Worm (Caenorhabditis elegans) whole organism, L2 larva: Measurements from ENCODE around the gene F18H3.4.

Experiments used
- C34F6.9 ChIP-seq: fragments of 150-350 bp; optimal IDR thresholded peaks from 2 replicates; lab custom pipeline; 2014; ENCODE audit warnings: missing biosample characterization, missing genetic modification characterization
- F13H6.1 ChIP-seq: sonication (generic microtip); optimal IDR thresholded peaks from 2 replicates; lab custom pipeline; 2016; ENCODE audit warnings: missing genetic modification characterization, missing compliant biosample characterization
- R02D3.7 ChIP-seq: fragments of 150-350 bp; optimal IDR thresholded peaks from 2 replicates; lab custom pipeline; 2014; ENCODE audit warnings: missing biosample characterization, missing genetic modification characterization
- Y55F3AM.14 ChIP-seq: fragments of 200-800 bp; sonication (Bioruptor generic); optimal IDR thresholded peaks from 2 replicates; lab custom pipeline; 2018; ENCODE audit warnings: mild to moderate bottlenecking, missing genetic modification characterization, missing compliant biosample characterization
- ZK546.5 ChIP-seq: sonication (generic microtip); optimal IDR thresholded peaks from 2 replicates; lab custom pipeline; 2017; ENCODE audit warnings: missing biosample characterization, missing genetic modification characterization
- alr-1 ChIP-seq: fragments of 150-350 bp; optimal IDR thresholded peaks from 2 replicates; lab custom pipeline; 2014; ENCODE audit warnings: missing biosample characterization, missing genetic modification characterization
- aly-2 ChIP-seq: fragments of 150-350 bp; optimal IDR thresholded peaks from 2 replicates; lab custom pipeline; 2014; ENCODE audit warnings: missing biosample characterization, missing genetic modification characterization
- ama-1 ChIP-seq: fragments of 150-350 bp; optimal IDR thresholded peaks from 2 replicates; lab custom pipeline; 2018; ENCODE audit warnings: inconsistent platforms
- blmp-1 ChIP-seq: sonication (generic microtip); optimal IDR thresholded peaks from 2 replicates; lab custom pipeline; 2017; ENCODE audit warnings: missing genetic modification characterization, mild to moderate bottlenecking, missing compliant biosample characterization, antibody characterized with exemption, moderate library complexity; ENCODE audit not compliant: insufficient read depth
- ceh-16 ChIP-seq: fragments of 150-350 bp; optimal IDR thresholded peaks from 2 replicates; lab custom pipeline; 2014; ENCODE audit warnings: missing biosample characterization, missing genetic modification characterization
- ceh-82 ChIP-seq: fragments of 150-350 bp; optimal IDR thresholded peaks from 2 replicates; lab custom pipeline; 2014; ENCODE audit warnings: missing biosample characterization, missing genetic modification characterization
- crh-2 ChIP-seq: sonication (generic microtip); optimal IDR thresholded peaks from 2 replicates; lab custom pipeline; 2017; ENCODE audit warnings: missing biosample characterization, missing genetic modification characterization
- dmd-4 ChIP-seq: sonication (generic microtip); optimal IDR thresholded peaks from 2 replicates; lab custom pipeline; 2017; ENCODE audit warnings: missing biosample characterization, missing genetic modification characterization
- egl-27 ChIP-seq: sonication (generic microtip); optimal IDR thresholded peaks from 3 replicates; lab custom pipeline; 2017; ENCODE audit warnings: missing biosample characterization, missing genetic modification reagents, missing genetic modification characterization
- elt-1 ChIP-seq: fragments of 150-350 bp; optimal IDR thresholded peaks from 2 replicates; lab custom pipeline; 2014; ENCODE audit warnings: missing biosample characterization, missing genetic modification characterization
- elt-3 ChIP-seq: sonication (generic microtip); optimal IDR thresholded peaks from 2 replicates; lab custom pipeline; 2017; ENCODE audit warnings: missing biosample characterization, missing genetic modification characterization
- fos-1 ChIP-seq: fragments of 150-350 bp; optimal IDR thresholded peaks from 2 replicates; lab custom pipeline; 2014; ENCODE audit warnings: missing biosample characterization, missing genetic modification characterization
- gmeb-1 ChIP-seq: fragments of 150-350 bp; optimal IDR thresholded peaks from 2 replicates; lab custom pipeline; 2014; ENCODE audit warnings: missing biosample characterization, missing genetic modification characterization
- lin-11 ChIP-seq: fragments of 150-350 bp; sonication (generic microtip); optimal IDR thresholded peaks from 2 replicates; lab custom pipeline; 2014; ENCODE audit warnings: missing biosample characterization, missing genetic modification characterization, inconsistent platforms, mixed read lengths
- lin-13 ChIP-seq: fragments of 150-350 bp; optimal IDR thresholded peaks from 2 replicates; lab custom pipeline; 2014; ENCODE audit warnings: missing biosample characterization, missing genetic modification reagents, missing genetic modification characterization
- lin-39 ChIP-seq: fragments of 150-350 bp; optimal IDR thresholded peaks from 2 replicates; lab custom pipeline; 2014; ENCODE audit warnings: missing biosample characterization, missing genetic modification reagents, missing genetic modification characterization
- lsy-2 ChIP-seq, 2 experiments: fragments of 150-350 bp in 1 of 2; sonication (generic microtip) in 1 of 2; optimal IDR thresholded peaks; 2 replicates each; lab custom pipeline; 2014 to 2017; ENCODE audit warnings: missing biosample characterization in 2 of 2, missing genetic modification characterization in 2 of 2
- mab-5 ChIP-seq: fragments of 150-350 bp; optimal IDR thresholded peaks from 2 replicates; lab custom pipeline; 2014; ENCODE audit warnings: missing biosample characterization, missing genetic modification characterization
- mbf-1 ChIP-seq: sonication (generic microtip); optimal IDR thresholded peaks from 2 replicates; lab custom pipeline; 2017; ENCODE audit warnings: missing biosample characterization, missing genetic modification characterization
- mdl-1 ChIP-seq, 2 experiments: fragments of 150-350 bp in 1 of 2; sonication (generic microtip) in 1 of 2; optimal IDR thresholded peaks; 2 replicates each; lab custom pipeline; 2017; ENCODE audit warnings: missing biosample characterization in 2 of 2, missing genetic modification characterization in 2 of 2
- nhr-10 ChIP-seq: sonication (generic microtip); optimal IDR thresholded peaks from 2 replicates; lab custom pipeline; 2017; ENCODE audit warnings: missing biosample characterization, missing genetic modification characterization
- nhr-11 ChIP-seq: fragments of 150-350 bp; optimal IDR thresholded peaks from 2 replicates; lab custom pipeline; 2014; ENCODE audit warnings: missing biosample characterization, missing genetic modification characterization
- nhr-12 ChIP-seq: fragments of 150-350 bp; optimal IDR thresholded peaks from 2 replicates; lab custom pipeline; 2014; ENCODE audit warnings: missing biosample characterization, missing genetic modification characterization
- nhr-129 ChIP-seq: fragments of 150-350 bp; optimal IDR thresholded peaks from 2 replicates; lab custom pipeline; 2014; ENCODE audit warnings: missing biosample characterization, missing genetic modification characterization
- nhr-21 ChIP-seq: fragments of 150-350 bp; optimal IDR thresholded peaks from 2 replicates; lab custom pipeline; 2014; ENCODE audit warnings: missing biosample characterization, missing genetic modification characterization
- nhr-23 ChIP-seq: fragments of 150-350 bp; optimal IDR thresholded peaks from 2 replicates; lab custom pipeline; 2014; ENCODE audit warnings: missing biosample characterization, missing genetic modification reagents, missing genetic modification characterization
- nhr-237 ChIP-seq: fragments of 150-350 bp; optimal IDR thresholded peaks from 2 replicates; lab custom pipeline; 2014; ENCODE audit warnings: missing biosample characterization, missing genetic modification characterization
- nhr-25 ChIP-seq: fragments of 150-350 bp; sonication (generic microtip); optimal IDR thresholded peaks from 3 replicates; lab custom pipeline; 2014; ENCODE audit warnings: missing biosample characterization, missing genetic modification characterization
- nhr-6 ChIP-seq: fragments of 150-350 bp; optimal IDR thresholded peaks from 2 replicates; lab custom pipeline; 2014; ENCODE audit warnings: missing biosample characterization, missing genetic modification characterization
- nhr-77 ChIP-seq: fragments of 150-350 bp; optimal IDR thresholded peaks from 2 replicates; lab custom pipeline; 2014; ENCODE audit warnings: missing biosample characterization, missing genetic modification characterization
- peb-1 ChIP-seq: fragments of 150-350 bp; optimal IDR thresholded peaks from 2 replicates; lab custom pipeline; 2014; ENCODE audit warnings: missing biosample characterization, missing genetic modification characterization
- sem-4 ChIP-seq: fragments of 150-350 bp; optimal IDR thresholded peaks from 2 replicates; lab custom pipeline; 2014; ENCODE audit warnings: missing biosample characterization, missing genetic modification reagents, missing genetic modification characterization
- skn-1 ChIP-seq: sonication (generic microtip); optimal IDR thresholded peaks from 2 replicates; lab custom pipeline; 2017; ENCODE audit warnings: missing biosample characterization, missing genetic modification characterization
- sma-3 ChIP-seq: sonication (generic microtip); optimal IDR thresholded peaks from 2 replicates; lab custom pipeline; 2016; ENCODE audit warnings: missing genetic modification reagents, missing genetic modification characterization, missing compliant biosample characterization
- sma-9 ChIP-seq, 2 experiments: fragments of 150-350 bp in 1 of 2; sonication (generic microtip) in 1 of 2; optimal IDR thresholded peaks; 2 replicates each; lab custom pipeline; 2014 to 2016; ENCODE audit warnings: missing genetic modification characterization in 2 of 2, mild to moderate bottlenecking in 1 of 2, missing biosample characterization in 1 of 2, missing compliant biosample characterization in 1 of 2, missing genetic modification reagents in 1 of 2, moderate library complexity in 1 of 2
- snpc-4 ChIP-seq: fragments of 150-350 bp; optimal IDR thresholded peaks from 2 replicates; lab custom pipeline; 2014; ENCODE audit warnings: missing biosample characterization, missing genetic modification characterization
- unc-39 ChIP-seq: fragments of 150-350 bp; optimal IDR thresholded peaks from 2 replicates; lab custom pipeline; 2014; ENCODE audit warnings: missing biosample characterization, missing genetic modification characterization
- unc-62 ChIP-seq: fragments of 150-350 bp; optimal IDR thresholded peaks from 2 replicates; lab custom pipeline; 2014; ENCODE audit warnings: missing biosample characterization, missing genetic modification reagents, missing genetic modification characterization
- zag-1 ChIP-seq: fragments of 150-350 bp; optimal IDR thresholded peaks from 2 replicates; lab custom pipeline; 2014; ENCODE audit warnings: missing biosample characterization, missing genetic modification characterization
- ztf-1 ChIP-seq: fragments of 200-800 bp; sonication (Bioruptor generic); conservative IDR thresholded peaks from 2 replicates; pipeline ENCODE4 v1.3.6; 2022; ENCODE audit warnings: missing genetic modification characterization, missing compliant biosample characterization
- ztf-11 ChIP-seq: sonication (generic microtip); optimal IDR thresholded peaks from 2 replicates; lab custom pipeline; 2017; ENCODE audit warnings: missing biosample characterization, missing genetic modification characterization
- ztf-4 ChIP-seq: fragments of 150-350 bp; optimal IDR thresholded peaks from 2 replicates; lab custom pipeline; 2014; ENCODE audit warnings: missing biosample characterization, missing genetic modification characterization

The F18H3.4 gene

ce11 chrX:13539701-13540100 lies 10.8 kb downstream of the F18H3.4 start (continued):
- TF ChIP-seq sem-4 (tag; lab: Kevin White, UChicago), result no peak
- no peak for TF ChIP-seq nhr-237 (tag; lab: Kevin White, UChicago)
- no peak for TF ChIP-seq lin-11 (tag; lab: Kevin White, UChicago)
- TF ChIP-seq skn-1 (tag; lab: Kevin White, UChicago), result no peak
- TF ChIP-seq elt-1 (tag; lab: Kevin White, UChicago), result peak; percentile 19
- TF ChIP-seq gmeb-1, result peak; percentile 37
- no peak for TF ChIP-seq nhr-11 (tag; lab: Kevin White, UChicago)
- no peak for TF ChIP-seq nhr-23 (tag; lab: Kevin White, UChicago)
- TF ChIP-seq nhr-12 (tag; lab: Kevin White, UChicago), result no peak
- TF ChIP-seq peb-1 (tag; lab: Kevin White, UChicago), result no peak
- peak; percentile 28 for TF ChIP-seq ceh-16 (tag; lab: Kevin White, UChicago)
- TF ChIP-seq nhr-21 (tag; lab: Kevin White, UChicago), result peak; percentile 72
- peak in 1 of 2 experiments; percentile 23 for TF ChIP-seq lsy-2 (tag; optimal IDR thresholded peaks at IDR 0.05; lab: Kevin White, UChicago)
- no peak for TF ChIP-seq nhr-77 (tag; lab: Kevin White, UChicago)
- TF ChIP-seq Y55F3AM.14 (GFP tag; lab: Kevin White, UChicago), result no peak
- TF ChIP-seq nhr-10 (tag; lab: Kevin White, UChicago), result no peak
- TF ChIP-seq lin-13 (GFP tag; lab: Kevin White, UChicago), result peak; percentile 15
- TF ChIP-seq unc-39 (tag; lab: Kevin White, UChicago), result no peak
- no peak for TF ChIP-seq R02D3.7 (tag; lab: Kevin White, UChicago)
- peak; percentile 30 for TF ChIP-seq F13H6.1 (tag; lab: Kevin White, UChicago)
- no peak for TF ChIP-seq unc-62 (GFP tag; lab: Kevin White, UChicago)
- peak; percentile 10 for TF ChIP-seq ztf-4 (tag; lab: Kevin White, UChicago)
- TF ChIP-seq crh-2 (tag; lab: Kevin White, UChicago), result peak; percentile 79
- TF ChIP-seq dmd-4, result no peak
- no peak for TF ChIP-seq alr-1 (tag; lab: Kevin White, UChicago)
- peak; percentile 71 for TF ChIP-seq nhr-6
- TF ChIP-seq aly-2 (tag; lab: Kevin White, UChicago), result no peak
- no peak for TF ChIP-seq elt-3 (tag; lab: Kevin White, UChicago)

ce11 chrX:13541335-13541734 lies 12.4 kb downstream of the F18H3.4 start:
- peak; percentile 87 for TF ChIP-seq sma-9 (GFP tag; optimal IDR thresholded peaks at IDR 0.05; lab: Kevin White, UChicago)
- TF ChIP-seq sma-9 (tag; optimal IDR thresholded peaks at IDR 0.05; lab: Kevin White, UChicago), result no peak
- no peak for TF ChIP-seq ceh-16 (tag; lab: Kevin White, UChicago)
- no peak for TF ChIP-seq unc-62 (GFP tag; lab: Kevin White, UChicago)
- TF ChIP-seq nhr-11 (tag; lab: Kevin White, UChicago), result no peak
- TF ChIP-seq alr-1 (tag; lab: Kevin White, UChicago), result no peak
- TF ChIP-seq egl-27, result no peak
- TF ChIP-seq ztf-11 (tag; lab: Kevin White, UChicago), result no peak
- TF ChIP-seq ZK546.5 (tag; lab: Kevin White, UChicago), result no peak
- no peak for TF ChIP-seq ceh-82
- no peak for TF ChIP-seq peb-1 (tag; lab: Kevin White, UChicago)
- no peak for TF ChIP-seq lsy-2 (tag; optimal IDR thresholded peaks at IDR 0.05; lab: Kevin White, UChicago)
- TF ChIP-seq nhr-6, result no peak
- TF ChIP-seq skn-1 (tag; lab: Kevin White, UChicago), result no peak
- TF ChIP-seq nhr-25 (tag; lab: Kevin White, UChicago), result peak; percentile 32
- peak; percentile 96 for TF ChIP-seq ama-1 (lab: Kevin White, UChicago)
- no peak for TF ChIP-seq crh-2 (tag; lab: Kevin White, UChicago)
- TF ChIP-seq dmd-4, result no peak
- no peak for TF ChIP-seq lin-11 (tag; lab: Kevin White, UChicago)
- TF ChIP-seq nhr-77 (tag; lab: Kevin White, UChicago), result no peak
- TF ChIP-seq ztf-1 (GFP tag; lab: Robert Waterston, UW), result no peak
- TF ChIP-seq C34F6.9 (tag; lab: Kevin White, UChicago), result no peak
- TF ChIP-seq Y55F3AM.14 (GFP tag; lab: Kevin White, UChicago), result no peak
- no peak for TF ChIP-seq lin-39 (tag; lab: Kevin White, UChicago)
- TF ChIP-seq mdl-1 (tag; optimal IDR thresholded peaks at IDR 0.05; lab: Kevin White, UChicago), result no peak
- TF ChIP-seq zag-1 (tag; lab: Kevin White, UChicago), result no peak
- TF ChIP-seq ztf-4 (tag; lab: Kevin White, UChicago), result no peak
- TF ChIP-seq fos-1 (tag; lab: Kevin White, UChicago), result peak; percentile 30
- TF ChIP-seq nhr-10 (tag; lab: Kevin White, UChicago), result no peak
- no peak for TF ChIP-seq nhr-129 (tag; lab: Kevin White, UChicago)
- TF ChIP-seq elt-3 (tag; lab: Kevin White, UChicago), result no peak
- peak; percentile 29 for TF ChIP-seq sma-3 (GFP tag; lab: Kevin White, UChicago)
- no peak for TF ChIP-seq mbf-1 (tag; lab: Kevin White, UChicago)
- TF ChIP-seq blmp-1 (tag; lab: Kevin White, UChicago), result peak; percentile 19
- no peak for TF ChIP-seq elt-1 (tag; lab: Kevin White, UChicago)
- TF ChIP-seq snpc-4, result no peak
- no peak for TF ChIP-seq nhr-237 (tag; lab: Kevin White, UChicago)
- no peak for TF ChIP-seq nhr-12 (tag; lab: Kevin White, UChicago)
- TF ChIP-seq mab-5 (tag; lab: Kevin White, UChicago), result no peak
- no peak for TF ChIP-seq lin-13 (GFP tag; lab: Kevin White, UChicago)
- TF ChIP-seq nhr-23 (tag; lab: Kevin White, UChicago), result no peak
- TF ChIP-seq F13H6.1 (tag; lab: Kevin White, UChicago), result no peak
- TF ChIP-seq sem-4 (tag; lab: Kevin White, UChicago), result no peak
- no peak for TF ChIP-seq gmeb-1
- TF ChIP-seq nhr-21 (tag; lab: Kevin White, UChicago), result peak; percentile 77
